Fruit fly (Drosophila melanogaster): ENCODE data around the gene PKD.

DNA sequence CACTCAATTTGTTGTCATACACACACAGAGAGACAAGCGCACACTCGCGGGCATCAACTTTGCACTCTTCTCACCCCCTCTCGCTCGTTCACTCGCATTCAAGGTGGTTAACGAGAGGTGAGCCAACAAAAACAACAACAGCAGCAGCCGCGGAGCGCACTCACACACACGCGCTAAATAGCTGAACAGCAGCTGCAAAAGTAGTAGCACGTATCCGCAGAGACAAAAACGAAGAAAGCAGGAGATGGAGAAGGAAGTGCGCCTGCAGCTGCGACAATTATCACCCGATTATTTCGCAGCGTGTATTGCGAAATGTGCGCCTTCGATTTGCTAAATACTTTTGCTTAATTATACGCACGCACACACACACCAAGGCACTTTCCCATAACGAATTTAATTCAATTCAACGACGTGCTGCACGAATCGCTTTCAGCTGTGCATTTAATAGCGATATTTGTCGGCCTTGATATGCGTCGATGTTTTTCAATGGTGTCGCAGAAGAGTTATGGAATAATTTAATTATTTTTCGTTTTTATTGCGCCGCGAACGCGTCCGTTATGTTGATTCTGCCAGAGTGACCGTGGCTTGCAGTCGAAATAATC lies 15.8 kb downstream of the PKD start:
- peak; percentile 46 for TF ChIP-seq abd-A (tag; optimal IDR thresholded peaks at IDR 0.05)
- no peak for TF ChIP-seq CG15073 (GFP tag; optimal IDR thresholded peaks at IDR 0.05)
- TF ChIP-seq rib (GFP tag; IDR thresholded peaks at IDR 0.05), result peak; percentile 84
- TF ChIP-seq Mad (GFP tag; optimal IDR thresholded peaks at IDR 0.05), result no peak
- TF ChIP-seq Abd-B (GFP tag; optimal IDR thresholded peaks at IDR 0.05), result no peak
- TF ChIP-seq D (optimal IDR thresholded peaks at IDR 0.05), result peak; percentile 72
- no peak for TF ChIP-seq D (GFP tag; optimal IDR thresholded peaks at IDR 0.05)
- peak; percentile 72 for TF ChIP-seq Aef1 (GFP tag; IDR thresholded peaks at IDR 0.05)
- TF ChIP-seq Opbp (GFP tag; IDR thresholded peaks at IDR 0.05; ENCODE audit: partially characterized antibody), result 0 out of 3 replicates have a peak, but pooled peaks have one; percentile 18
- no peak for TF ChIP-seq Nf-YC (tag; optimal IDR thresholded peaks at IDR 0.05)
- TF ChIP-seq CG1647 (GFP tag; optimal IDR thresholded peaks at IDR 0.05), result peak; percentile 39
- TF ChIP-seq mirr (GFP tag; optimal IDR thresholded peaks at IDR 0.05), result peak; percentile 60
